Worm (Caenorhabditis elegans) whole organism, mixed stage, embryonic: ENCODE results near the gene Y38H6C.23.

Experiments
- M03D4.4 ChIP-seq: sonication (generic microtip); optimal IDR thresholded peaks from 2 replicates; lab custom pipeline; 2017; ENCODE audit warnings: mild to moderate bottlenecking, missing genetic modification characterization, missing compliant biosample characterization
- bed-3 ChIP-seq: fragments of 200-800 bp; sonication (Bioruptor generic); optimal IDR thresholded peaks from 3 replicates; lab custom pipeline; 2018; ENCODE audit warnings: mild to moderate bottlenecking, missing genetic modification characterization, moderate library complexity, missing compliant biosample characterization
- blmp-1 ChIP-seq: fragments of 150-350 bp; optimal IDR thresholded peaks from 2 replicates; lab custom pipeline; 2014; ENCODE audit warnings: missing biosample characterization, missing genetic modification characterization
- ceh-39 ChIP-seq: fragments of 150-350 bp; optimal IDR thresholded peaks from 2 replicates; lab custom pipeline; 2014; ENCODE audit warnings: missing biosample characterization, missing genetic modification characterization
- ceh-43 ChIP-seq: fragments of 200-800 bp; sonication (Bioruptor generic); optimal IDR thresholded peaks from 2 replicates; lab custom pipeline; 2018; ENCODE audit warnings: mild to moderate bottlenecking, missing genetic modification characterization, moderate library complexity, missing compliant biosample characterization
- ceh-83 ChIP-seq: fragments of 200-800 bp; sonication (Bioruptor generic); optimal IDR thresholded peaks from 2 replicates; lab custom pipeline; 2018; ENCODE audit warnings: mild to moderate bottlenecking, missing genetic modification characterization, missing compliant biosample characterization
- ces-1 ChIP-seq: fragments of 150-350 bp; optimal IDR thresholded peaks from 2 replicates; lab custom pipeline; 2014; ENCODE audit warnings: missing biosample characterization, missing genetic modification reagents, missing genetic modification characterization
- cnd-1 ChIP-seq: fragments of 200-800 bp; sonication (Bioruptor generic); optimal IDR thresholded peaks from 2 replicates; lab custom pipeline; 2018; ENCODE audit warnings: mild to moderate bottlenecking, missing genetic modification characterization, missing compliant biosample characterization
- drap-1 ChIP-seq: fragments of 200-800 bp; sonication (Bioruptor generic); optimal IDR thresholded peaks from 3 replicates; lab custom pipeline; 2018; ENCODE audit warnings: mild to moderate bottlenecking, missing genetic modification characterization, missing compliant biosample characterization
- elt-1 ChIP-seq: sonication (generic microtip); optimal IDR thresholded peaks from 2 replicates; lab custom pipeline; 2017; ENCODE audit warnings: missing genetic modification characterization, mild to moderate bottlenecking, missing compliant biosample characterization, antibody characterized with exemption, moderate library complexity, borderline replicate concordance; ENCODE audit not compliant: insufficient read depth
- elt-3 ChIP-seq: fragments of 150-350 bp; optimal IDR thresholded peaks from 2 replicates; lab custom pipeline; 2014; ENCODE audit warnings: missing biosample characterization, missing genetic modification characterization
- flh-1 ChIP-seq: fragments of 200-800 bp; sonication (Bioruptor generic); optimal IDR thresholded peaks from 2 replicates; lab custom pipeline; 2018; ENCODE audit warnings: mild to moderate bottlenecking, missing genetic modification characterization, moderate library complexity, missing compliant biosample characterization
- ham-2 ChIP-seq: fragments of 200-800 bp; sonication (Bioruptor generic); optimal IDR thresholded peaks from 2 replicates; lab custom pipeline; 2018; ENCODE audit warnings: mild to moderate bottlenecking, missing genetic modification characterization, missing compliant biosample characterization
- hlh-1 ChIP-seq: fragments of 150-350 bp; optimal IDR thresholded peaks from 2 replicates; lab custom pipeline; 2014; ENCODE audit warnings: missing biosample characterization, missing genetic modification reagents, missing genetic modification characterization
- lin-13 ChIP-seq: fragments of 150-350 bp; optimal IDR thresholded peaks from 2 replicates; lab custom pipeline; 2014; ENCODE audit warnings: missing biosample characterization, missing genetic modification characterization
- lin-32 ChIP-seq: fragments of 200-800 bp; sonication (Bioruptor generic); optimal IDR thresholded peaks from 2 replicates; lab custom pipeline; 2018; ENCODE audit warnings: mild to moderate bottlenecking, missing genetic modification characterization, missing compliant biosample characterization
- lsy-2 ChIP-seq: fragments of 150-350 bp; optimal IDR thresholded peaks from 2 replicates; lab custom pipeline; 2014; ENCODE audit warnings: missing biosample characterization, missing genetic modification characterization
- mab-5 ChIP-seq: fragments of 150-350 bp; optimal IDR thresholded peaks from 2 replicates; lab custom pipeline; 2014; ENCODE audit warnings: missing biosample characterization, missing genetic modification characterization
- mep-1 ChIP-seq: fragments of 150-350 bp; optimal IDR thresholded peaks from 2 replicates; lab custom pipeline; 2017; ENCODE audit warnings: missing biosample characterization, missing genetic modification reagents, missing genetic modification characterization, inconsistent platforms
- mls-2 ChIP-seq: sonication (generic microtip); optimal IDR thresholded peaks from 2 replicates; lab custom pipeline; 2016; ENCODE audit warnings: mild to moderate bottlenecking, missing genetic modification characterization, moderate library complexity, missing compliant biosample characterization
- nhr-12 ChIP-seq: fragments of 150-350 bp; optimal IDR thresholded peaks from 2 replicates; lab custom pipeline; 2014; ENCODE audit warnings: missing biosample characterization, missing genetic modification characterization
- nhr-2 ChIP-seq: fragments of 150-350 bp; optimal IDR thresholded peaks from 2 replicates; lab custom pipeline; 2014; ENCODE audit warnings: missing biosample characterization, missing genetic modification characterization
- nhr-237 ChIP-seq: fragments of 150-350 bp; optimal IDR thresholded peaks from 2 replicates; lab custom pipeline; 2014; ENCODE audit warnings: missing biosample characterization, missing genetic modification characterization
- nhr-76 ChIP-seq: sonication (generic microtip); optimal IDR thresholded peaks from 2 replicates; lab custom pipeline; 2017; ENCODE audit warnings: missing biosample characterization, missing genetic modification characterization
- pha-4 ChIP-seq: fragments of 150-350 bp; optimal IDR thresholded peaks from 2 replicates; lab custom pipeline; 2018; ENCODE audit warnings: missing biosample characterization, missing genetic modification reagents, missing genetic modification characterization
- sem-2 ChIP-seq: fragments of 200-800 bp; sonication (Bioruptor generic); optimal IDR thresholded peaks from 2 replicates; lab custom pipeline; 2018; ENCODE audit warnings: mild to moderate bottlenecking, missing genetic modification characterization, missing compliant biosample characterization
- snpc-4 ChIP-seq: fragments of 150-350 bp; optimal IDR thresholded peaks from 2 replicates; lab custom pipeline; 2014; ENCODE audit warnings: missing biosample characterization, missing genetic modification characterization
- sptf-1 ChIP-seq: sonication (generic microtip); optimal IDR thresholded peaks from 2 replicates; lab custom pipeline; 2017; ENCODE audit warnings: mild to moderate bottlenecking, missing genetic modification characterization, moderate library complexity, missing compliant biosample characterization
- tbx-8 ChIP-seq: fragments of 200-800 bp; sonication (Bioruptor generic); optimal IDR thresholded peaks from 2 replicates; lab custom pipeline; 2018; ENCODE audit warnings: mild to moderate bottlenecking, missing genetic modification characterization, moderate library complexity, missing compliant biosample characterization
- unc-120 ChIP-seq: sonication (generic microtip); optimal IDR thresholded peaks from 2 replicates; lab custom pipeline; 2017; ENCODE audit warnings: missing genetic modification characterization, missing compliant biosample characterization; ENCODE audit not compliant: poor library complexity, severe bottlenecking
- unc-62 ChIP-seq: fragments of 150-350 bp; optimal IDR thresholded peaks from 2 replicates; lab custom pipeline; 2014; ENCODE audit warnings: missing biosample characterization, missing genetic modification reagents, missing genetic modification characterization
- ztf-11 ChIP-seq: fragments of 150-350 bp; optimal IDR thresholded peaks from 2 replicates; lab custom pipeline; 2014; ENCODE audit warnings: missing biosample characterization, missing genetic modification characterization

Y38H6C.23 gene

ce11 chrV:20599795-20600194 lies 43.6 kb upstream of the Y38H6C.23 start, which contains the start of gene col-163:
TSS of gene col-163 (plus strand) at chrV:20600095.
- TF ChIP-seq drap-1 (GFP tag; lab: Kevin White, UChicago) (no peak), nhr-237 (tag; lab: Kevin White, UChicago) (no peak), mab-5 (tag; lab: Kevin White, UChicago) (no peak), hlh-1 (no peak), unc-62 (GFP tag; lab: Kevin White, UChicago) (no peak), cnd-1 (tag; lab: Kevin White, UChicago) (no peak), lin-13 (tag; lab: Kevin White, UChicago) (no peak), ham-2 (GFP tag; lab: Kevin White, UChicago) (no peak)

ce11 chrV:20597076-20597475 lies 40.9 kb upstream of the Y38H6C.23 start, which contains the start of gene F46B3.1:
TSS of gene F46B3.1 (minus strand) at chrV:20597176.
- TF ChIP-seq ces-1 (GFP tag; lab: Kevin White, UChicago) (no peak), cnd-1 (tag; lab: Kevin White, UChicago) (no peak), M03D4.4 (tag; lab: Kevin White, UChicago) (no peak), unc-120 (tag; lab: Kevin White, UChicago) (no peak), lin-13 (tag; lab: Kevin White, UChicago) (no peak), sem-2 (GFP tag; lab: Kevin White, UChicago) (no peak), ceh-39 (tag; lab: Kevin White, UChicago) (no peak), snpc-4 (tag; lab: Kevin White, UChicago) (no peak)

ce11 chrV:20595653-20596052 lies 39.5 kb upstream of the Y38H6C.23 start, which contains the start of gene F26F2.11:
TSS of gene F26F2.11 (minus strand) at chrV:20595753.
- no peak for TF ChIP-seq cnd-1 (tag; lab: Kevin White, UChicago)
- no peak for TF ChIP-seq mep-1 (tag; lab: Kevin White, UChicago)
- TF ChIP-seq lin-32 (GFP tag; lab: Kevin White, UChicago) = no peak
- TF ChIP-seq elt-3 (tag; lab: Kevin White, UChicago) = no peak
- no peak for TF ChIP-seq ceh-83 (GFP tag; lab: Kevin White, UChicago)
- no peak for TF ChIP-seq unc-120 (tag; lab: Kevin White, UChicago)
- no peak for TF ChIP-seq ces-1 (GFP tag; lab: Kevin White, UChicago)
- no peak for TF ChIP-seq nhr-12 (tag; lab: Kevin White, UChicago)
- TF ChIP-seq sem-2 (GFP tag; lab: Kevin White, UChicago) = no peak
- no peak for TF ChIP-seq blmp-1 (tag; lab: Kevin White, UChicago)
- no peak for TF ChIP-seq nhr-76 (tag; lab: Kevin White, UChicago)
- no peak for TF ChIP-seq flh-1 (GFP tag; lab: Kevin White, UChicago)
- TF ChIP-seq ceh-39 (tag; lab: Kevin White, UChicago) = no peak
- no peak for TF ChIP-seq M03D4.4 (tag; lab: Kevin White, UChicago)
- no peak for TF ChIP-seq mls-2 (tag; lab: Kevin White, UChicago)

DNA sequence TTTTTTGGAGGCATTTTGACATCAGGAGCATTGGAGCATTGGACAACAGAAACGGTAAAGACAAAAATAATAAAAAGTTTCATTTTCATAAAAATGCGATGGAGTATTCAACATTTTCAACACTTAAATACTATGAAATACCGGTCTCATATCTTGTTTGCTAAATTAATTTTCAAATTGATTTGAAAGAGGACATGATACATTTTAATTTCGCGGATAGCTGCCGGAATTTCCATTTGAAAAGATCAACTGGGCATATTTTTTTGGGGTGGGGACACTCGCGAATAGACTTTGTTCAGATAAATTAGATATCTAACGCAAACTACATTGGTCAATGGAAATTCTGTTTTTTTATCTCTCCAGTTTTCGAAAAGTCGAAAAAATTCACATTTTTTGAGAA lies 38.6 kb upstream of the Y38H6C.23 start, which contains the start of gene F26F2.10:
F26F2.10 (minus strand) TSS at position 101 of the 400 bp plus-strand sequence.
- TF ChIP-seq hlh-1 (no peak), mep-1 (tag; lab: Kevin White, UChicago) (no peak), tbx-8 (no peak), lin-13 (tag; lab: Kevin White, UChicago) (no peak), nhr-2 (tag; lab: Kevin White, UChicago) (no peak), elt-1 (tag; lab: Kevin White, UChicago) (no peak), ztf-11 (tag; lab: Kevin White, UChicago) (no peak)
- TF ChIP-seq, all 35 proteins: peak for 0

ce11 chrV:20580511-20581040 lies 24.4 kb upstream of the Y38H6C.23 start, which contains the start of gene F26F2.7:
TSS of gene F26F2.7 (plus strand) at chrV:20580990.
- TF ChIP-seq drap-1 (GFP tag; lab: Kevin White, UChicago) = peak; percentile 71
- peak; percentile 70 for TF ChIP-seq lin-13 (tag; lab: Kevin White, UChicago)
- peak; percentile 74 for TF ChIP-seq mep-1 (tag; lab: Kevin White, UChicago)
- TF ChIP-seq lsy-2 (tag; lab: Kevin White, UChicago) = peak; percentile 57
- TF ChIP-seq mls-2 (tag; lab: Kevin White, UChicago) = peak; percentile 67
- peak; percentile 77 for TF ChIP-seq ces-1 (GFP tag; lab: Kevin White, UChicago)
- TF ChIP-seq mab-5 (tag; lab: Kevin White, UChicago) = peak; percentile 45
- TF ChIP-seq pha-4 (tag; lab: Kevin White, UChicago) = peak; percentile 23
- peak; percentile 17 for TF ChIP-seq lin-32 (GFP tag; lab: Kevin White, UChicago)
- TF ChIP-seq cnd-1 (tag; lab: Kevin White, UChicago) = peak; percentile 48
- TF ChIP-seq nhr-76 (tag; lab: Kevin White, UChicago) = no peak
- peak; percentile 95 for TF ChIP-seq sptf-1
- TF ChIP-seq nhr-12 (tag; lab: Kevin White, UChicago) = no peak
- TF ChIP-seq hlh-1 = peak; percentile 23
- TF ChIP-seq bed-3 = no peak
- TF ChIP-seq unc-120 (tag; lab: Kevin White, UChicago) = no peak
- TF ChIP-seq ceh-83 (GFP tag; lab: Kevin White, UChicago) = peak; percentile 61
- no peak for TF ChIP-seq ham-2 (GFP tag; lab: Kevin White, UChicago)
- TF ChIP-seq ztf-11 (tag; lab: Kevin White, UChicago) = no peak
- TF ChIP-seq ceh-39 (tag; lab: Kevin White, UChicago) = peak; percentile 12
- TF ChIP-seq M03D4.4 (tag; lab: Kevin White, UChicago) = peak; percentile 53
- TF ChIP-seq ceh-43 (GFP tag; lab: Kevin White, UChicago) = peak; percentile 34
